In the genomic region with DNA sequence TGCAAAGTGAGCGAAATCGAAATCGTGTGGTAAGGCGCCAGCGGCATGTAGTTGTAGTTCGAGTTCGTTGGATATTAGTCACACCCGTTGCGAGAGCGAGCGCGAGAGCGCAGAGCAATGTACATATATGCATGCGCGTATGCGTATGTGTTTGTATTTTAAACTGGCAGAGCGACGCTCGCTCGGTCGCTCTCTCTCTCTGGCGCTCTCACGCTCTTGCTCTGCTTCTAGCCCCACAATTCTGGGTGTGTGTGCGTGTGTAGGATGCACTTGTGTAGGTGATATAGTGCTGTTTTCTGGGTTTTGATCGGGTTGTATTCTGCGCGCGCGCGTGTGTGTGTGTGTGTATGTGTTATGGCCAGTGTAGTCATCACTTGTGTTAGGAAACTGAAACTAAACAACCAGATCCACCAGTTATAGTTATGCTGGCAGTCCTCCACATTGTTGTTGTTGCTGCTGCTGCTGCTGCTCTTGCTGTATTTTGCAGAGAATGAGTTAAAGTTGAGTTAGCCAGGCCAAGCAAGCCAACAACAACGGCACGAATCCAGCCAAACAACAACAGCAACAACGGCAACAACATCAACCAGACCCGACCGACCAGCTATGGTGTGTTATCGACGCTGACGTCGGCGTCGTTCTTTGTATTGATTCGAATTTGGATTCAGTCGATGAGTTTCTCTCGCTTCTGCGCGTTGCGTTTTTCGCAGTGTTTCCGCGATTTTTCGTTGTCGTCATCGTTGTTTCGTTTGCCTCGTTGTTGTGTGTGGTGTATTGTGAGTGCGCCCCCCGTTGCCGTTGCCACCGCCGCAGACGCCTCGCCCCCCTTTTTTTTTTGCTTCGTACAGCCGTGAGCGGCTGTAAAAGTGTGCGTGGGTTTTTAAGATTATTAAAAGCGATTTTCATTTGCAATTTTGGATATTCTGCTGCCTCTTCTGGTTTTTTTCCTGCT, we compare ENCODE assay signal across 1 fruit fly cellular context.
A peak's percentile ranks its signal among the peaks of the same experiment; 100 is the strongest.
TF ChIP-seq lines count a peak whose summit lies in the region.

No protein-coding gene starts in this region.

TF ChIP-seq in whole organism, embryonic, 481 proteins besides CTCF, POLR2A, EP300 and RAD21 (continued from another document and continues in another):
- TF ChIP-seq yki (optimal IDR thresholded peaks at IDR 0.05; lab: Kevin White, UChicago) (peak; percentile 98), Poxn (GFP tag; IDR thresholded peaks at IDR 0.05; lab: Robert Waterston, UW) (no peak), NfI (GFP tag; optimal IDR thresholded peaks at IDR 0.05; lab: Kevin White, UChicago) (no peak), Fer1 (GFP tag; optimal IDR thresholded peaks at IDR 0.05; lab: Kevin White, UChicago) (peak; percentile 12), CG17385 (GFP tag; optimal IDR thresholded peaks at IDR 0.05; lab: Kevin White, UChicago) (peak; percentile 70), CG10321 (GFP tag; IDR thresholded peaks at IDR 0.05; lab: Robert Waterston, UW) (no peak), Med (GFP tag; lab: Kevin White, UChicago) (peak; percentile 32), Eip74EF (GFP tag; optimal IDR thresholded peaks at IDR 0.05; lab: Kevin White, UChicago) (no peak), CG10959 (GFP tag; IDR thresholded peaks at IDR 0.05; lab: Robert Waterston, UW) (no peak), cas (GFP tag; IDR thresholded peaks at IDR 0.05; lab: Robert Waterston, UW) (no peak), H2.0 (GFP tag; IDR thresholded peaks at IDR 0.05; lab: Robert Waterston, UW) (no peak), lov (optimal IDR thresholded peaks at IDR 0.05; lab: Kevin White, UChicago) (no peak), lov (GFP tag; IDR thresholded peaks at IDR 0.05; lab: Robert Waterston, UW) (no peak), CG12769 (tag; optimal IDR thresholded peaks at IDR 0.05; lab: Kevin White, UChicago) (peak; percentile 56), cad (GFP tag; optimal IDR thresholded peaks at IDR 0.05; lab: Kevin White, UChicago) (no peak), tap (tag; optimal IDR thresholded peaks at IDR 0.05; lab: Kevin White, UChicago) (no peak), CG9817 (tag; optimal IDR thresholded peaks at IDR 0.05; lab: Kevin White, UChicago) (no peak), CG11247 (GFP tag; IDR thresholded peaks at IDR 0.05; lab: Robert Waterston, UW) (no peak), CG8765 (GFP tag; IDR thresholded peaks at IDR 0.05; lab: Robert Waterston, UW) (0 out of 2 replicates have a peak, but pooled peaks have one; percentile 26), Stat92E (GFP tag; optimal IDR thresholded peaks at IDR 0.05; lab: Kevin White, UChicago) (no peak), vvl (GFP tag; IDR thresholded peaks at IDR 0.05; lab: Robert Waterston, UW) (no peak), D (optimal IDR thresholded peaks at IDR 0.05; lab: Kevin White, UChicago) (no peak), D (GFP tag; optimal IDR thresholded peaks at IDR 0.05; lab: Kevin White, UChicago) (no peak), CG7963 (GFP tag; IDR thresholded peaks at IDR 0.05; lab: Robert Waterston, UW; ENCODE audit: partially characterized antibody) (no peak), bcd (GFP tag; optimal IDR thresholded peaks at IDR 0.05; lab: Kevin White, UChicago) (no peak), CG3407 (GFP tag; optimal IDR thresholded peaks at IDR 0.05; lab: Kevin White, UChicago) (no peak), phol (tag; optimal IDR thresholded peaks at IDR 0.05; lab: Kevin White, UChicago) (no peak), CG5953 (GFP tag; IDR thresholded peaks at IDR 0.05; lab: Robert Waterston, UW) (no peak), crc (GFP tag; optimal IDR thresholded peaks at IDR 0.05; lab: Kevin White, UChicago) (no peak), Hr78 (GFP tag; optimal IDR thresholded peaks at IDR 0.05; lab: Kevin White, UChicago) (peak in 1 of 2 experiments; percentile 21), CG12155 (GFP tag; optimal IDR thresholded peaks at IDR 0.05; lab: Kevin White, UChicago) (no peak), jing (GFP tag; optimal IDR thresholded peaks at IDR 0.05; lab: Kevin White, UChicago) (no peak), CG12236 (GFP tag; optimal IDR thresholded peaks at IDR 0.05; lab: Kevin White, UChicago) (no peak), CG10543 (GFP tag; optimal IDR thresholded peaks at IDR 0.05; lab: Kevin White, UChicago) (peak; percentile 66), prd (optimal IDR thresholded peaks at IDR 0.05; lab: Kevin White, UChicago) (no peak), prd (GFP tag; IDR thresholded peaks at IDR 0.05; lab: Robert Waterston, UW) (0 out of 3 replicates have a peak, but pooled peaks have one; percentile 16), Sin3A (optimal IDR thresholded peaks at IDR 0.05; lab: Kevin White, UChicago) (no peak), lilli (GFP tag; optimal IDR thresholded peaks at IDR 0.05; lab: Kevin White, UChicago) (no peak), CG7987 (GFP tag; optimal IDR thresholded peaks at IDR 0.05; lab: Kevin White, UChicago) (no peak), org-1 (GFP tag; optimal IDR thresholded peaks at IDR 0.05; lab: Kevin White, UChicago) (no peak), pzg (GFP tag; optimal IDR thresholded peaks at IDR 0.05; lab: Kevin White, UChicago) (no peak), Hmr (GFP tag; optimal IDR thresholded peaks at IDR 0.05; lab: Kevin White, UChicago) (no peak), bowl (GFP tag; IDR thresholded peaks at IDR 0.05; lab: Robert Waterston, UW) (no peak; the same call in 1 of the 2 replicates), btn (GFP tag; optimal IDR thresholded peaks at IDR 0.05; lab: Kevin White, UChicago) (no peak), Atf3 (GFP tag; optimal IDR thresholded peaks at IDR 0.05; lab: Kevin White, UChicago) (no peak), CG34224 (GFP tag; IDR thresholded peaks at IDR 0.05; lab: Robert Waterston, UW; ENCODE audit: partially characterized antibody) (peak; percentile 65), corto (GFP tag; optimal IDR thresholded peaks at IDR 0.05; lab: Kevin White, UChicago) (peak; percentile 54), luna (GFP tag; optimal IDR thresholded peaks at IDR 0.05; lab: Kevin White, UChicago) (no peak), esg (GFP tag; conservative IDR thresholded peaks at IDR 0.05; lab: Robert Waterston, UW) (no peak), CG5180 (GFP tag; optimal IDR thresholded peaks at IDR 0.05; lab: Kevin White, UChicago) (peak; percentile 87), ap (GFP tag; IDR thresholded peaks at IDR 0.05; lab: Robert Waterston, UW) (no peak), gem (tag; optimal IDR thresholded peaks at IDR 0.05; lab: Kevin White, UChicago) (no peak), Mes4 (GFP tag; optimal IDR thresholded peaks at IDR 0.05; lab: Kevin White, UChicago) (no peak), da (GFP tag; optimal IDR thresholded peaks at IDR 0.05; lab: Kevin White, UChicago) (no peak), CG18011 (GFP tag; optimal IDR thresholded peaks at IDR 0.05; lab: Kevin White, UChicago) (no peak), CG7928 (GFP tag; optimal IDR thresholded peaks at IDR 0.05; lab: Kevin White, UChicago) (no peak), aop (GFP tag; IDR thresholded peaks at IDR 0.05; lab: Robert Waterston, UW) (no peak), CG7372 (GFP tag; IDR thresholded peaks at IDR 0.05; lab: Robert Waterston, UW) (no peak), CG8478 (optimal IDR thresholded peaks at IDR 0.05; lab: Kevin White, UChicago) (peak; percentile 74), Hr3 (GFP tag; optimal IDR thresholded peaks at IDR 0.05; lab: Kevin White, UChicago) (no peak), Hand (GFP tag; optimal IDR thresholded peaks at IDR 0.05; lab: Kevin White, UChicago) (no peak), CG32772 (GFP tag; IDR thresholded peaks at IDR 0.05; lab: Robert Waterston, UW) (0 out of 2 replicates have a peak, but pooled peaks have one; percentile 47), lbe (GFP tag; optimal IDR thresholded peaks at IDR 0.05; lab: Kevin White, UChicago) (peak; percentile 48), pho (GFP tag; optimal IDR thresholded peaks at IDR 0.05; lab: Kevin White, UChicago) (no peak), Jarid2 (GFP tag; optimal IDR thresholded peaks at IDR 0.05; lab: Kevin White, UChicago) (peak; percentile 49), CG16863 (GFP tag; optimal IDR thresholded peaks at IDR 0.05; lab: Kevin White, UChicago) (no peak), CG18764 (GFP tag; optimal IDR thresholded peaks at IDR 0.05; lab: Kevin White, UChicago) (no peak), CG34422 (GFP tag; IDR thresholded peaks at IDR 0.05; lab: Robert Waterston, UW) (no peak), CG3163 (GFP tag; optimal IDR thresholded peaks at IDR 0.05; lab: Kevin White, UChicago) (peak; percentile 67), CG11695 (GFP tag; IDR thresholded peaks at IDR 0.05; lab: Robert Waterston, UW) (no peak), NFAT (GFP tag; IDR thresholded peaks at IDR 0.05; lab: Robert Waterston, UW) (no peak), Ssrp (tag; optimal IDR thresholded peaks at IDR 0.05; lab: Kevin White, UChicago) (no peak), B-H2 (GFP tag; optimal IDR thresholded peaks at IDR 0.05; lab: Kevin White, UChicago) (peak; percentile 12), Vsx1 (GFP tag; optimal IDR thresholded peaks at IDR 0.05; lab: Kevin White, UChicago) (no peak), dati (GFP tag; IDR thresholded peaks at IDR 0.05; lab: Robert Waterston, UW) (no peak), kay (GFP tag; optimal IDR thresholded peaks at IDR 0.05; lab: Kevin White, UChicago) (peak; percentile 45), CG7271 (tag; optimal IDR thresholded peaks at IDR 0.05; lab: Kevin White, UChicago) (no peak), gfzf (GFP tag; optimal IDR thresholded peaks at IDR 0.05; lab: Kevin White, UChicago) (no peak), CG7357 (GFP tag; IDR thresholded peaks at IDR 0.05; lab: Robert Waterston, UW) (no peak), CG2120 (GFP tag; optimal IDR thresholded peaks at IDR 0.05; lab: Kevin White, UChicago) (no peak), Sox100B (GFP tag; optimal IDR thresholded peaks at IDR 0.05; lab: Kevin White, UChicago) (no peak), CG3838 (GFP tag; optimal IDR thresholded peaks at IDR 0.05; lab: Kevin White, UChicago) (no peak), seq (GFP tag; IDR thresholded peaks at IDR 0.05; lab: Robert Waterston, UW) (no peak; the same call in 1 of the 2 replicates), hth (optimal IDR thresholded peaks at IDR 0.05; lab: Kevin White, UChicago) (no peak), Taf1 (GFP tag; IDR thresholded peaks at IDR 0.05; lab: Robert Waterston, UW) (no peak), tx (GFP tag; optimal IDR thresholded peaks at IDR 0.05; lab: Kevin White, UChicago) (no peak), CG2199 (GFP tag; IDR thresholded peaks at IDR 0.05; lab: Robert Waterston, UW) (0 out of 3 replicates have a peak, but pooled peaks have one; percentile 23), Chrac-16 (GFP tag; optimal IDR thresholded peaks at IDR 0.05; lab: Kevin White, UChicago) (no peak), Scr (GFP tag; IDR thresholded peaks at IDR 0.05; lab: Robert Waterston, UW; ENCODE audit: partially characterized antibody) (peak; percentile 23; the same call in 1 of the 2 replicates), nau (GFP tag; optimal IDR thresholded peaks at IDR 0.05; lab: Kevin White, UChicago) (no peak), CG13287 (GFP tag; IDR thresholded peaks at IDR 0.05; lab: Robert Waterston, UW; ENCODE audit: partially characterized antibody) (peak; percentile 32; the same call in 1 of the 2 replicates), D19A (tag; optimal IDR thresholded peaks at IDR 0.05; lab: Kevin White, UChicago) (no peak), wdn (GFP tag; IDR thresholded peaks at IDR 0.05; lab: Robert Waterston, UW) (no peak), CG43689 (GFP tag; IDR thresholded peaks at IDR 0.05; lab: Robert Waterston, UW) (no peak), Ets97D (GFP tag; optimal IDR thresholded peaks at IDR 0.05; lab: Kevin White, UChicago) (no peak), CG1024 (GFP tag; IDR thresholded peaks at IDR 0.05; lab: Robert Waterston, UW) (no peak), C15 (GFP tag; IDR thresholded peaks at IDR 0.05; lab: Robert Waterston, UW) (no peak), CG8359 (GFP tag; optimal IDR thresholded peaks at IDR 0.05; lab: Kevin White, UChicago; ENCODE audit: borderline replicate concordance) (peak; percentile 17), Trl (optimal IDR thresholded peaks at IDR 0.05; lab: Kevin White, UChicago) (peak; percentile 98 to 99), Trl (GFP tag; optimal IDR thresholded peaks at IDR 0.05; lab: Kevin White, UChicago) (peak; percentile 61), Xbp1 (GFP tag; optimal IDR thresholded peaks at IDR 0.05; lab: Kevin White, UChicago) (no peak), abd-A (tag; optimal IDR thresholded peaks at IDR 0.05; lab: Kevin White, UChicago) (peak; percentile 64), CG10366 (GFP tag; IDR thresholded peaks at IDR 0.05; lab: Robert Waterston, UW) (no peak), CG5245 (GFP tag; optimal IDR thresholded peaks at IDR 0.05; lab: Kevin White, UChicago) (no peak), Oli (tag; optimal IDR thresholded peaks at IDR 0.05; lab: Kevin White, UChicago) (no peak), Usf (GFP tag; optimal IDR thresholded peaks at IDR 0.05; lab: Kevin White, UChicago) (no peak), CG6813 (GFP tag; optimal IDR thresholded peaks at IDR 0.05; lab: Kevin White, UChicago) (no peak), Tbp (GFP tag; optimal IDR thresholded peaks at IDR 0.05; lab: Kevin White, UChicago) (no peak), CG8290 (GFP tag; optimal IDR thresholded peaks at IDR 0.05; lab: Kevin White, UChicago) (no peak), CG8290 (tag; optimal IDR thresholded peaks at IDR 0.05; lab: Kevin White, UChicago) (no peak), CG30431 (GFP tag; optimal IDR thresholded peaks at IDR 0.05; lab: Kevin White, UChicago) (no peak), bab2 (GFP tag; optimal IDR thresholded peaks at IDR 0.05; lab: Kevin White, UChicago) (no peak), Oaz (GFP tag; IDR thresholded peaks at IDR 0.05; lab: Robert Waterston, UW) (no peak), CG12104 (GFP tag; optimal IDR thresholded peaks at IDR 0.05; lab: Kevin White, UChicago) (no peak), mirr (GFP tag; optimal IDR thresholded peaks at IDR 0.05; lab: Kevin White, UChicago) (peak; percentile 44), nom (GFP tag; optimal IDR thresholded peaks at IDR 0.05; lab: Kevin White, UChicago) (peak; percentile 50), CG31441 (GFP tag; IDR thresholded peaks at IDR 0.05; lab: Robert Waterston, UW) (no peak), insv (GFP tag; optimal IDR thresholded peaks at IDR 0.05; lab: Kevin White, UChicago) (peak in 1 of 2 experiments; percentile 64), chinmo (GFP tag; IDR thresholded peaks at IDR 0.05; lab: Robert Waterston, UW; ENCODE audit: partially characterized antibody) (peak; percentile 96), CG11696 (GFP tag; IDR thresholded peaks at IDR 0.05; lab: Robert Waterston, UW) (no peak), rib (GFP tag; IDR thresholded peaks at IDR 0.05; lab: Robert Waterston, UW) (peak; percentile 82), Fer3 (tag; optimal IDR thresholded peaks at IDR 0.05; lab: Kevin White, UChicago) (no peak), repo (GFP tag; optimal IDR thresholded peaks at IDR 0.05; lab: Kevin White, UChicago) (no peak), psq (GFP tag; optimal IDR thresholded peaks at IDR 0.05; lab: Kevin White, UChicago) (no peak), CG14710 (tag; optimal IDR thresholded peaks at IDR 0.05; lab: Kevin White, UChicago) (peak; percentile 10)
